Worm (Caenorhabditis elegans) whole organism, L4 larva: Measurements from ENCODE around the gene such-1.

Experiments
- aha-1 ChIP-seq: fragments of 150-350 bp; peaks from one replicate; lab custom pipeline; 2014; ENCODE audit warnings: missing biosample characterization, missing genetic modification characterization
- snpc-1.2 ChIP-seq: fragments of 200-800 bp; sonication (Bioruptor generic); IDR thresholded peaks from 2 replicates; pipeline ENCODE4 v1.3.6; 2022; ENCODE audit warnings: missing genetic modification reagents, missing genetic modification characterization, missing compliant biosample characterization
- unc-130 ChIP-seq: sonication (generic microtip); optimal IDR thresholded peaks from 2 replicates; lab custom pipeline; 2016; ENCODE audit warnings: missing genetic modification reagents, missing genetic modification characterization, missing compliant biosample characterization

ce11 chrIII:11523504-11524025 lies at the start of gene such-1, which contains the start of gene Y66D12A.16:
- TF ChIP-seq unc-130 (no peak), snpc-1.2 (no peak), aha-1 (tag; lab: Kevin White, UChicago) (no peak)
